Worm (Caenorhabditis elegans) whole organism, young adult: ENCODE measurements around the gene grl-12.

ENCODE experiments used
- B0261.1 ChIP-seq: sonication (generic microtip); optimal IDR thresholded peaks from 2 replicates; lab custom pipeline; 2016; ENCODE audit warnings: mild to moderate bottlenecking, missing genetic modification characterization, moderate library complexity, missing compliant biosample characterization
- B0336.3 ChIP-seq: fragments of 200-800 bp; sonication (Bioruptor generic); IDR thresholded peaks from 2 replicates; pipeline ENCODE4 v1.3.6; 2022; ENCODE audit warnings: missing genetic modification characterization, missing compliant biosample characterization
- F22D6.2 ChIP-seq: sonication (generic microtip); optimal IDR thresholded peaks from 2 replicates; lab custom pipeline; 2016; ENCODE audit warnings: mild to moderate bottlenecking, missing genetic modification characterization, missing compliant biosample characterization
- F33H1.4 ChIP-seq: fragments of 200-800 bp; sonication (Bioruptor generic); IDR thresholded peaks from 2 replicates; pipeline ENCODE4 v1.3.6; 2022; ENCODE audit warnings: missing genetic modification reagents, missing genetic modification characterization, missing compliant biosample characterization
- K11D2.4 ChIP-seq: fragments of 200-800 bp; sonication (Bioruptor generic); IDR thresholded peaks from 2 replicates; pipeline ENCODE4 v1.3.6; 2022; ENCODE audit warnings: missing genetic modification reagents, missing genetic modification characterization, missing compliant biosample characterization
- Y53F4B.3 ChIP-seq: fragments of 200-800 bp; sonication (Bioruptor generic); IDR thresholded peaks from 2 replicates; pipeline ENCODE4 v1.3.6; 2022; ENCODE audit warnings: missing genetic modification reagents, missing genetic modification characterization, missing compliant biosample characterization
- Y53G8AR.9 ChIP-seq: fragments of 200-800 bp; sonication (Bioruptor generic); conservative IDR thresholded peaks from 2 replicates; pipeline ENCODE4 v1.3.6; 2022; ENCODE audit warnings: missing genetic modification reagents, missing genetic modification characterization, missing compliant biosample characterization
- ZK185.1 ChIP-seq: sonication (generic microtip); optimal IDR thresholded peaks from 2 replicates; lab custom pipeline; 2016; ENCODE audit warnings: mild to moderate bottlenecking, missing genetic modification characterization, missing compliant biosample characterization; ENCODE audit not compliant: poor library complexity, severe bottlenecking
- atf-7 ChIP-seq: sonication (generic microtip); optimal IDR thresholded peaks from 2 replicates; lab custom pipeline; 2017; ENCODE audit warnings: mild to moderate bottlenecking, missing genetic modification characterization, missing compliant biosample characterization
- attf-3 ChIP-seq: fragments of 200-800 bp; sonication (Bioruptor generic); conservative IDR thresholded peaks from 2 replicates; pipeline ENCODE4 v1.3.6; 2022; ENCODE audit warnings: missing genetic modification reagents, missing genetic modification characterization, missing compliant biosample characterization
- attf-5 ChIP-seq: fragments of 200-800 bp; sonication (Bioruptor generic); optimal IDR thresholded peaks from 2 replicates; lab custom pipeline; 2018; ENCODE audit warnings: mild to moderate bottlenecking, missing genetic modification characterization, missing compliant biosample characterization
- bed-2 ChIP-seq: fragments of 200-800 bp; sonication (Bioruptor generic); IDR thresholded peaks from 2 replicates; pipeline ENCODE4 v1.3.6; 2022; ENCODE audit warnings: missing genetic modification reagents, missing genetic modification characterization, missing compliant biosample characterization
- cebp-1 ChIP-seq, 2 experiments: fragments of 200-800 bp in 1 of 2; sonication (Bioruptor generic) in 1 of 2; sonication (generic microtip) in 1 of 2; IDR thresholded peaks in 1 of 2; optimal IDR thresholded peaks in 1 of 2; 2 replicates each; pipeline versions ENCODE4 v1.3.6 to Lab custom; 2017 to 2022; ENCODE audit warnings: missing compliant biosample characterization in 2 of 2, missing genetic modification characterization in 2 of 2, mild to moderate bottlenecking in 1 of 2, missing genetic modification reagents in 1 of 2, moderate library complexity in 1 of 2
- ceh-100 ChIP-seq: fragments of 200-800 bp; sonication (Bioruptor generic); IDR thresholded peaks from 2 replicates; pipeline ENCODE4 v1.3.6; 2022; ENCODE audit warnings: missing genetic modification reagents, missing genetic modification characterization, missing compliant biosample characterization
- ceh-27 ChIP-seq: fragments of 200-800 bp; sonication (Bioruptor generic); optimal IDR thresholded peaks from 2 replicates; lab custom pipeline; 2018; ENCODE audit warnings: mild to moderate bottlenecking, missing genetic modification characterization, moderate library complexity, missing compliant biosample characterization
- efl-1 ChIP-seq: fragments of 150-350 bp; optimal IDR thresholded peaks from 2 replicates; lab custom pipeline; 2014; ENCODE audit warnings: missing biosample characterization, missing genetic modification reagents, missing genetic modification characterization
- egl-44 ChIP-seq: fragments of 200-800 bp; sonication (Bioruptor generic); IDR thresholded peaks from 2 replicates; pipeline ENCODE4 v1.3.6; 2022; ENCODE audit warnings: missing genetic modification reagents, missing genetic modification characterization, missing compliant biosample characterization
- ekl-4 ChIP-seq: fragments of 200-800 bp; sonication (Bioruptor generic); IDR thresholded peaks from 2 replicates; pipeline ENCODE4 v1.3.6; 2022; ENCODE audit warnings: missing genetic modification reagents, missing genetic modification characterization, missing compliant biosample characterization
- him-1 ChIP-seq: sonication (generic microtip); optimal IDR thresholded peaks from 2 replicates; lab custom pipeline; 2016; ENCODE audit warnings: missing genotype, missing genetic modification reagents, missing genetic modification characterization, missing compliant biosample characterization
- hmg-1.2 ChIP-seq: fragments of 200-800 bp; sonication (Bioruptor generic); IDR thresholded peaks from 2 replicates; pipeline ENCODE4 v1.3.6; 2022; ENCODE audit warnings: missing genetic modification reagents, missing genetic modification characterization, missing compliant biosample characterization
- let-526 ChIP-seq: fragments of 200-800 bp; sonication (Bioruptor generic); IDR thresholded peaks from 2 replicates; pipeline ENCODE4 v1.3.6; 2022; ENCODE audit warnings: missing genetic modification reagents, missing genetic modification characterization, missing compliant biosample characterization
- let-607 ChIP-seq, 2 experiments: fragments of 200-800 bp in 1 of 2; sonication (Bioruptor generic) in 1 of 2; sonication (generic microtip) in 1 of 2; optimal IDR thresholded peaks; 2 replicates each; lab custom pipeline; 2016 to 2018; ENCODE audit warnings: mild to moderate bottlenecking in 2 of 2, missing compliant biosample characterization in 2 of 2, missing genetic modification characterization in 2 of 2, moderate library complexity in 2 of 2, missing genotype in 1 of 2
- lin-35 ChIP-seq, 3 experiments: fragments of 150-350 bp in 2 of 3; sonication (generic microtip) in 1 of 3; optimal IDR thresholded peaks; 2 replicates each; lab custom pipeline; 2014 to 2018; ENCODE audit warnings: missing biosample characterization in 3 of 3, missing genetic modification characterization in 3 of 3, missing genetic modification reagents in 3 of 3
- lin-54 ChIP-seq: fragments of 200-800 bp; sonication (Bioruptor generic); optimal IDR thresholded peaks from 2 replicates; lab custom pipeline; 2018; ENCODE audit warnings: mild to moderate bottlenecking, missing genetic modification characterization, missing compliant biosample characterization
- lir-1 ChIP-seq: fragments of 200-800 bp; sonication (Bioruptor generic); conservative IDR thresholded peaks from 2 replicates; pipeline ENCODE4 v1.3.6; 2022; ENCODE audit warnings: missing genetic modification reagents, missing genetic modification characterization, missing compliant biosample characterization
- lsl-1 ChIP-seq: fragments of 200-800 bp; sonication (Bioruptor generic); optimal IDR thresholded peaks from 2 replicates; lab custom pipeline; 2018; ENCODE audit warnings: mild to moderate bottlenecking, missing genetic modification characterization, moderate library complexity, missing compliant biosample characterization
- madf-10 ChIP-seq: sonication (generic microtip); optimal IDR thresholded peaks from 2 replicates; lab custom pipeline; 2016; ENCODE audit warnings: mild to moderate bottlenecking, missing genetic modification characterization, missing compliant biosample characterization
- madf-6 ChIP-seq: fragments of 200-800 bp; sonication (Bioruptor generic); IDR thresholded peaks from 2 replicates; pipeline ENCODE4 v1.3.6; 2022; ENCODE audit warnings: missing genetic modification reagents, missing genetic modification characterization, missing compliant biosample characterization
- madf-8 ChIP-seq: fragments of 200-800 bp; sonication (Bioruptor generic); conservative IDR thresholded peaks from 2 replicates; pipeline ENCODE4 v1.3.6; 2022; ENCODE audit warnings: missing genetic modification reagents, missing genetic modification characterization, missing compliant biosample characterization
- pbrm-1 ChIP-seq: fragments of 200-800 bp; sonication (Bioruptor generic); IDR thresholded peaks from 2 replicates; pipeline ENCODE4 v1.3.6; 2022; ENCODE audit warnings: missing genetic modification reagents, missing genetic modification characterization, missing compliant biosample characterization
- repo-1 ChIP-seq: sonication (generic microtip); optimal IDR thresholded peaks from 2 replicates; lab custom pipeline; 2017; ENCODE audit warnings: mild to moderate bottlenecking, missing genetic modification characterization, missing compliant biosample characterization
- sea-2 ChIP-seq: fragments of 200-800 bp; sonication (Bioruptor generic); IDR thresholded peaks from 2 replicates; pipeline ENCODE4 v1.3.6; 2022; ENCODE audit warnings: missing genetic modification characterization, missing compliant biosample characterization
- snpc-3.4 ChIP-seq: sonication (generic microtip); optimal IDR thresholded peaks from 2 replicates; lab custom pipeline; 2017; ENCODE audit warnings: missing genetic modification characterization, mild to moderate bottlenecking, missing compliant biosample characterization, antibody characterized with exemption, moderate library complexity, missing genotype, missing genetic modification reagents
- snpc-4 ChIP-seq, 5 experiments: fragments of 150-350 bp in 1 of 5; sonication (generic microtip) in 4 of 5; optimal IDR thresholded peaks; 2 replicates each; lab custom pipeline; 2014 to 2018; ENCODE audit warnings: missing genetic modification characterization in 5 of 5, missing biosample characterization in 3 of 5, antibody characterized with exemption in 2 of 5, mild to moderate bottlenecking in 2 of 5, missing compliant biosample characterization in 2 of 5, missing genotype in 2 of 5, moderate library complexity in 2 of 5, missing genetic modification reagents in 1 of 5
- sptf-2 ChIP-seq: fragments of 200-800 bp; sonication (Bioruptor generic); optimal IDR thresholded peaks from 2 replicates; lab custom pipeline; 2018; ENCODE audit warnings: mild to moderate bottlenecking, missing genetic modification characterization, missing compliant biosample characterization
- tbp1 ChIP-seq: fragments of 200-800 bp; sonication (Bioruptor generic); optimal IDR thresholded peaks from 2 replicates; lab custom pipeline; 2018; ENCODE audit warnings: mild to moderate bottlenecking, missing genetic modification characterization, missing compliant biosample characterization
- tbx-9 ChIP-seq: sonication (generic microtip); optimal IDR thresholded peaks from 2 replicates; lab custom pipeline; 2016; ENCODE audit warnings: borderline replicate concordance, missing genetic modification characterization, inconsistent platforms, missing compliant biosample characterization
- zfh-2 ChIP-seq: fragments of 200-800 bp; sonication (Bioruptor generic); conservative IDR thresholded peaks from 2 replicates; pipeline ENCODE4 v1.3.6; 2022; ENCODE audit warnings: missing genetic modification reagents, missing genetic modification characterization, missing compliant biosample characterization
- ztf-22 ChIP-seq: fragments of 200-800 bp; sonication (Bioruptor generic); optimal IDR thresholded peaks from 2 replicates; lab custom pipeline; 2018; ENCODE audit warnings: mild to moderate bottlenecking, missing genetic modification characterization, moderate library complexity, missing compliant biosample characterization
- ztf-25 ChIP-seq: fragments of 200-800 bp; sonication (Bioruptor generic); IDR thresholded peaks from 2 replicates; pipeline ENCODE4 v1.3.6; 2022; ENCODE audit warnings: missing genetic modification reagents, missing genetic modification characterization, missing compliant biosample characterization
- ztf-6 ChIP-seq: fragments of 200-800 bp; sonication (Bioruptor generic); IDR thresholded peaks from 2 replicates; pipeline ENCODE4 v1.3.6; 2022; ENCODE audit warnings: missing genetic modification reagents, missing genetic modification characterization, missing compliant biosample characterization

Gene grl-12

DNA sequence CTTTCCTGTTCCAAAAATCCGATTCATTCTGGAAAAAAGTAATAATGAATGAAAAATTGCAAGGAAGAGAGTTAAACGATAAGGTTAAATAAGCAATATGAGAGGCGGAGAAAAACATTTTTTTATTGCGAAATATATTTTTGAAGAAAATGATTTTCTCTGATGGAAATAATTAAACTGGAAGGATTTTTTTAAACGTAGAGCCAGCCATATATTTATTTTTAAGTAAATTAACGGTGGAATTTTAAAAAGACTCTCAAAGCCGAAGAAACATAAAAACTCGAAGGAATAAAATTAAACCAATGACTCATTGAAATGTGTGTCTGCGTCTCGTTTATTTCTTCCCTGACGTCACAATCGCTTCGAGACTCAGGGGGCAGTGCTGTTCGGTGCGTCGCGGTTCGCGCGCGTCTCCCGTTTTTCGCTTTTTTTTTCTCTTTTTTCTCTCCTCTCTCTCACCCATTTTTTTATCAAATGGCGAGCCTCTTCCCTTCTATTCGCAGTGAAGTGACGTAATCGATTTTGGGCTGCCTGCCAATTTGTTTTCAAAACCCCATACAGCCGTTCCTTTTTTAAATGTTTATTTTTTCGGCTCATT is 30.6 kb downstream of the grl-12 start, which contains the start of gene vps-60 (continued):
- TF ChIP-seq attf-3 (peak; percentile 50; the same call in 1 of the 2 replicates), madf-6 (GFP tag; lab: Robert Waterston, UW) (peak; percentile 85), ZK185.1 (peak; percentile 21), bed-2 (GFP tag; lab: Robert Waterston, UW) (no peak), madf-8 (GFP tag; lab: Robert Waterston, UW) (no peak; the same call in 1 of the 2 replicates), let-526 (GFP tag; lab: Robert Waterston, UW) (no peak), F22D6.2 (tag; lab: Kevin White, UChicago) (peak; percentile 21), ekl-4 (GFP tag; lab: Robert Waterston, UW) (peak; percentile 88), K11D2.4 (peak; percentile 92), sea-2 (GFP tag; lab: Robert Waterston, UW) (no peak), snpc-4 (GFP tag; optimal IDR thresholded peaks at IDR 0.05; lab: Kevin White, UChicago) (peak; percentile 49), snpc-4 (tag; optimal IDR thresholded peaks at IDR 0.05; lab: Kevin White, UChicago) (peak; percentile 69 to 80 (median 76)), ceh-27 (GFP tag; lab: Kevin White, UChicago) (peak; percentile 86), madf-10 (tag; lab: Kevin White, UChicago) (peak; percentile 98), snpc-3.4 (tag; lab: Kevin White, UChicago) (peak; percentile 84), hmg-1.2 (peak; percentile 77), lir-1 (GFP tag; lab: Robert Waterston, UW) (peak; percentile 39; the same call in 1 of the 2 replicates), attf-5 (GFP tag; lab: Kevin White, UChicago) (peak; percentile 97), efl-1 (peak; percentile 67), tbx-9 (tag; lab: Kevin White, UChicago) (no peak), lin-54 (peak; percentile 73), ztf-22 (GFP tag; lab: Kevin White, UChicago) (peak; percentile 63), ceh-100 (peak; percentile 57; the same call in 1 of the 2 replicates), cebp-1 (GFP tag; IDR thresholded peaks at IDR 0.05; lab: Robert Waterston, UW) (peak; percentile 73), cebp-1 (tag; optimal IDR thresholded peaks at IDR 0.05; lab: Kevin White, UChicago) (peak; percentile 92), egl-44 (GFP tag; lab: Robert Waterston, UW) (peak; percentile 77), Y53F4B.3 (no peak), pbrm-1 (GFP tag; lab: Robert Waterston, UW) (peak; percentile 78; the same call in 1 of the 2 replicates), him-1 (tag; lab: Kevin White, UChicago) (no peak), zfh-2 (peak; percentile 97), Y53G8AR.9 (GFP tag; lab: Robert Waterston, UW) (peak; percentile 86), let-607 (tag; optimal IDR thresholded peaks at IDR 0.05; lab: Kevin White, UChicago) (peak; percentile 21 to 81), B0261.1 (tag; lab: Kevin White, UChicago) (no peak), sptf-2 (no peak), tbp1 (GFP tag; lab: Kevin White, UChicago) (peak; percentile 70), F33H1.4 (GFP tag; lab: Robert Waterston, UW) (peak; percentile 92), repo-1 (tag; lab: Kevin White, UChicago) (peak; percentile 20), B0336.3 (GFP tag; lab: Robert Waterston, UW) (peak; percentile 85), lin-35 (GFP tag; optimal IDR thresholded peaks at IDR 0.05; lab: Kevin White, UChicago) (peak; percentile 8 to 77 (median 10)), ztf-6 (GFP tag; lab: Robert Waterston, UW) (no peak), ztf-25 (GFP tag; lab: Robert Waterston, UW) (no peak), lsl-1 (GFP tag; lab: Kevin White, UChicago) (peak; percentile 62), atf-7 (tag; lab: Kevin White, UChicago) (peak; percentile 95)
